Fruit fly (Drosophila melanogaster) whole organism, embryonic: ENCODE results near the gene CG33107.
A peak's percentile ranks its signal among the peaks of the same experiment; 100 is the strongest.

Source experiments
- Antp ChIP-seq: fragments of 200-800 bp; sonication (Bioruptor generic); optimal IDR thresholded peaks from 3 replicates; lab custom pipeline; 2016; ENCODE audit warnings: missing biosample characterization, missing genetic modification characterization
- BEAF-32 ChIP-seq: fragments of 200-800 bp; sonication (Bioruptor generic); optimal IDR thresholded peaks from 3 replicates; lab custom pipeline; 2017; ENCODE audit warnings: missing biosample characterization, missing genetic modification characterization, mild to moderate bottlenecking, moderate library complexity, missing genetic modification reagents
- CG10431 ChIP-seq: fragments of 200-800 bp; sonication (Bioruptor generic); optimal IDR thresholded peaks from 3 replicates; lab custom pipeline; 2018; ENCODE audit warnings: missing biosample characterization, mild to moderate bottlenecking, missing genetic modification characterization
- CG11723 ChIP-seq: fragments of 200-800 bp; sonication (Bioruptor generic); optimal IDR thresholded peaks from 2 replicates; lab custom pipeline; 2017; ENCODE audit warnings: missing biosample characterization, mild to moderate bottlenecking, missing genetic modification characterization
- CG12104 ChIP-seq: fragments of 200-800 bp; sonication (Bioruptor generic); optimal IDR thresholded peaks from 3 replicates; lab custom pipeline; 2016; ENCODE audit warnings: missing biosample characterization, missing genetic modification characterization
- CG16813 ChIP-seq: fragments of 200-800 bp; sonication (Bioruptor generic); IDR thresholded peaks from 3 replicates; pipeline ENCODE4 v1.3.6; 2022; ENCODE audit warnings: missing biosample characterization, missing genetic modification characterization; ENCODE audit not compliant: partially characterized antibody
- CG2116 ChIP-seq: fragments of 200-800 bp; sonication (Bioruptor generic); optimal IDR thresholded peaks from 3 replicates; lab custom pipeline; 2018; ENCODE audit warnings: missing biosample characterization, mild to moderate bottlenecking, missing genetic modification characterization
- CG2678 ChIP-seq: fragments of 200-800 bp; sonication (Bioruptor generic); optimal IDR thresholded peaks from 3 replicates; lab custom pipeline; 2019; ENCODE audit warnings: missing biosample characterization, mild to moderate bottlenecking, missing genetic modification characterization, moderate library complexity
- CG3065 ChIP-seq: fragments of 200-800 bp; sonication (Bioruptor generic); optimal IDR thresholded peaks from 2 replicates; lab custom pipeline; 2016; ENCODE audit warnings: missing biosample characterization, missing genetic modification characterization
- CG32767 ChIP-seq: fragments of 200-800 bp; sonication (Bioruptor generic); IDR thresholded peaks from 2 replicates; pipeline ENCODE4 v1.3.6; 2022; ENCODE audit warnings: missing biosample characterization, missing genetic modification characterization
- CG34376 ChIP-seq: fragments of 200-800 bp; sonication (Bioruptor generic); optimal IDR thresholded peaks from 2 replicates; lab custom pipeline; 2018; ENCODE audit warnings: missing biosample characterization, mild to moderate bottlenecking, missing genetic modification characterization
- CG4404 ChIP-seq: fragments of 200-800 bp; sonication (Bioruptor generic); IDR thresholded peaks from 2 replicates; pipeline ENCODE4 v1.3.6; 2022; ENCODE audit warnings: missing biosample characterization, missing genetic modification characterization
- CG6175 ChIP-seq: fragments of 200-800 bp; sonication (Bioruptor generic); IDR thresholded peaks from 3 replicates; pipeline ENCODE4 v1.3.6; 2022; ENCODE audit warnings: missing biosample characterization, missing genetic modification characterization
- CG6683 ChIP-seq: fragments of 200-800 bp; sonication (Bioruptor generic); optimal IDR thresholded peaks from 2 replicates; lab custom pipeline; 2017; ENCODE audit warnings: missing biosample characterization, mild to moderate bottlenecking, missing genetic modification characterization, missing genetic modification reagents
- CG6765 ChIP-seq: fragments of 200-800 bp; sonication (Bioruptor generic); optimal IDR thresholded peaks from 3 replicates; lab custom pipeline; 2017; ENCODE audit warnings: missing biosample characterization, mild to moderate bottlenecking, missing genetic modification characterization
- CG6854 ChIP-seq: fragments of 200-800 bp; sonication (Bioruptor generic); optimal IDR thresholded peaks from 3 replicates; lab custom pipeline; 2017; ENCODE audit warnings: missing biosample characterization, mild to moderate bottlenecking, missing genetic modification characterization
- CG8290 ChIP-seq, 3 experiments: fragments of 200-800 bp; sonication (Bioruptor generic); optimal IDR thresholded peaks; 2 replicates each; lab custom pipeline; 2016 to 2019; ENCODE audit warnings: missing biosample characterization in 3 of 3, missing genetic modification characterization in 3 of 3, mild to moderate bottlenecking in 2 of 3, moderate library complexity in 1 of 3
- Chrac-16 ChIP-seq: fragments of 200-800 bp; sonication (Bioruptor generic); optimal IDR thresholded peaks from 3 replicates; lab custom pipeline; 2016; ENCODE audit warnings: missing biosample characterization, missing genetic modification characterization
- D19A ChIP-seq: fragments of 200-800 bp; optimal IDR thresholded peaks from 3 replicates; lab custom pipeline; 2019; ENCODE audit warnings: missing biosample characterization, mild to moderate bottlenecking, missing genetic modification characterization, moderate library complexity
- Doc3 ChIP-seq: fragments of 200-800 bp; sonication (Bioruptor generic); IDR thresholded peaks from 3 replicates; pipeline ENCODE4 v1.3.6; 2022; ENCODE audit warnings: missing biosample characterization, missing genetic modification characterization; ENCODE audit not compliant: partially characterized antibody
- Fer2 ChIP-seq: fragments of 200-800 bp; sonication (Bioruptor generic); optimal IDR thresholded peaks from 2 replicates; lab custom pipeline; 2018; ENCODE audit warnings: missing biosample characterization, mild to moderate bottlenecking, missing genetic modification characterization, moderate library complexity
- Hey ChIP-seq: fragments of 200-800 bp; sonication (Bioruptor generic); optimal IDR thresholded peaks from 3 replicates; lab custom pipeline; 2018; ENCODE audit warnings: missing biosample characterization, mild to moderate bottlenecking, missing genetic modification characterization
- Hmr ChIP-seq: fragments of 200-800 bp; sonication (Bioruptor generic); optimal IDR thresholded peaks from 3 replicates; lab custom pipeline; 2017; ENCODE audit warnings: mild to moderate bottlenecking, missing biosample characterization, missing genetic modification reagents, missing genetic modification characterization
- Hr78 ChIP-seq, 2 experiments: fragments of 200-800 bp in 1 of 2; fragments of >200 bp in 1 of 2; sonication (Bioruptor generic) in 1 of 2; optimal IDR thresholded peaks; 2 replicates each; lab custom pipeline; 2017 to 2019; ENCODE audit warnings: missing biosample characterization in 2 of 2, missing genetic modification characterization in 2 of 2, mild to moderate bottlenecking in 1 of 2, moderate library complexity in 1 of 2
- Lhr ChIP-seq: fragments of 200-800 bp; sonication (Bioruptor generic); optimal IDR thresholded peaks from 3 replicates; lab custom pipeline; 2017; ENCODE audit warnings: mild to moderate bottlenecking, missing biosample characterization, missing genetic modification reagents, missing genetic modification characterization
- Nf-YA ChIP-seq: fragments of 200-800 bp; sonication (Bioruptor generic); IDR thresholded peaks from 2 replicates; pipeline ENCODE4 v1.3.6; 2022; ENCODE audit warnings: missing biosample characterization, missing genetic modification characterization
- Nf-YC ChIP-seq: fragments of 200-800 bp; optimal IDR thresholded peaks from 3 replicates; lab custom pipeline; 2019; ENCODE audit warnings: missing biosample characterization, mild to moderate bottlenecking, missing genetic modification characterization, moderate library complexity
- Six4 ChIP-seq: fragments of 200-800 bp; sonication (Bioruptor generic); optimal IDR thresholded peaks from 2 replicates; lab custom pipeline; 2016; ENCODE audit warnings: missing biosample characterization, missing genetic modification characterization
- Tbp ChIP-seq: fragments of >200 bp; optimal IDR thresholded peaks from 2 replicates; lab custom pipeline; 2018; ENCODE audit warnings: missing biosample characterization, missing genetic modification characterization
- ara ChIP-seq: fragments of 200-800 bp; sonication (Bioruptor generic); IDR thresholded peaks from 2 replicates; pipeline ENCODE4 v1.3.6; 2022; ENCODE audit warnings: missing biosample characterization, missing genetic modification characterization
- ato ChIP-seq: fragments of 200-800 bp; sonication (Bioruptor generic); IDR thresholded peaks from 2 replicates; pipeline ENCODE4 v1.3.6; 2022; ENCODE audit warnings: missing biosample characterization, missing genetic modification characterization; ENCODE audit not compliant: partially characterized antibody
- bbx ChIP-seq: fragments of 200-800 bp; sonication (Bioruptor generic); IDR thresholded peaks from 2 replicates; pipeline ENCODE4 v1.3.6; 2022; ENCODE audit warnings: missing biosample characterization, missing genetic modification characterization; ENCODE audit not compliant: partially characterized antibody
- cas ChIP-seq: fragments of 200-800 bp; sonication (Bioruptor generic); IDR thresholded peaks from 2 replicates; pipeline ENCODE4 v1.3.6; 2022; ENCODE audit warnings: missing biosample characterization, missing genetic modification characterization
- dmrt99B ChIP-seq: fragments of 200-800 bp; sonication (Bioruptor generic); optimal IDR thresholded peaks from 2 replicates; lab custom pipeline; 2018; ENCODE audit warnings: missing biosample characterization, mild to moderate bottlenecking, missing genetic modification characterization, moderate library complexity
- gce ChIP-seq: fragments of 200-800 bp; sonication (Bioruptor generic); IDR thresholded peaks from 3 replicates; pipeline ENCODE4 v1.3.6; 2022; ENCODE audit warnings: missing biosample characterization, missing genetic modification characterization
- gcm2 ChIP-seq: fragments of 200-800 bp; sonication (Bioruptor generic); optimal IDR thresholded peaks from 2 replicates; lab custom pipeline; 2016; ENCODE audit warnings: missing biosample characterization, missing genetic modification characterization
- hb ChIP-seq: fragments of 200-800 bp; sonication (Bioruptor generic); IDR thresholded peaks from 3 replicates; pipeline ENCODE4 v1.3.6; 2022; ENCODE audit warnings: missing biosample characterization, missing genetic modification characterization; ENCODE audit not compliant: partially characterized antibody
- ken ChIP-seq: fragments of 200-800 bp; sonication (Bioruptor generic); IDR thresholded peaks from 3 replicates; pipeline ENCODE4 v1.3.6; 2022; ENCODE audit warnings: missing biosample characterization, missing genetic modification characterization
- knrl ChIP-seq: fragments of 200-800 bp; sonication (Bioruptor generic); IDR thresholded peaks from 3 replicates; pipeline ENCODE4 v1.3.6; 2022; ENCODE audit warnings: missing biosample characterization, missing genetic modification characterization; ENCODE audit not compliant: partially characterized antibody
- lilli ChIP-seq: fragments of 200-800 bp; sonication (Bioruptor generic); optimal IDR thresholded peaks from 3 replicates; lab custom pipeline; 2016; ENCODE audit warnings: missing biosample characterization, missing genetic modification characterization
- nerfin-2 ChIP-seq: fragments of 200-800 bp; sonication (Bioruptor generic); IDR thresholded peaks from 2 replicates; pipeline ENCODE4 v1.3.6; 2022; ENCODE audit warnings: missing biosample characterization, missing genetic modification characterization; ENCODE audit not compliant: partially characterized antibody
- prd ChIP-seq, 3 experiments: fragments of >200 bp in 2 of 3; fragments of 200-800 bp in 1 of 3; sonication (Bioruptor generic) in 1 of 3; optimal IDR thresholded peaks in 2 of 3; IDR thresholded peaks in 1 of 3; 2 replicates in 2 of 3; 3 replicates in 1 of 3; pipeline versions ENCODE4 v1.3.6 to Lab custom; 2017 to 2022; ENCODE audit warnings: missing biosample characterization in 1 of 3, missing genetic modification characterization in 1 of 3
- ranshi ChIP-seq: fragments of 200-800 bp; sonication (Bioruptor generic); IDR thresholded peaks from 2 replicates; pipeline ENCODE4 v1.3.6; 2022; ENCODE audit warnings: missing biosample characterization, missing genetic modification characterization
- run ChIP-seq: fragments of 200-800 bp; sonication (Bioruptor generic); optimal IDR thresholded peaks from 3 replicates; lab custom pipeline; 2018; ENCODE audit warnings: missing biosample characterization, mild to moderate bottlenecking, missing genetic modification characterization
- scrt ChIP-seq: fragments of 200-800 bp; sonication (Bioruptor generic); optimal IDR thresholded peaks from 2 replicates; lab custom pipeline; 2018; ENCODE audit warnings: missing biosample characterization, mild to moderate bottlenecking, missing genetic modification characterization, moderate library complexity
- seq ChIP-seq: fragments of 200-800 bp; sonication (Bioruptor generic); IDR thresholded peaks from 2 replicates; pipeline ENCODE4 v1.3.6; 2022; ENCODE audit warnings: missing biosample characterization, missing genetic modification characterization
- sim ChIP-seq: fragments of 200-800 bp; sonication (Bioruptor generic); IDR thresholded peaks from 2 replicates; pipeline ENCODE4 v1.3.6; 2022; ENCODE audit warnings: missing biosample characterization, missing genetic modification characterization
- so ChIP-seq: fragments of 200-800 bp; sonication (Bioruptor generic); IDR thresholded peaks from 3 replicates; pipeline ENCODE4 v1.3.6; 2022; ENCODE audit warnings: missing biosample characterization, missing genetic modification characterization
- unc-4 ChIP-seq: fragments of 200-800 bp; sonication (Bioruptor generic); IDR thresholded peaks from 2 replicates; pipeline ENCODE4 v1.3.6; 2022; ENCODE audit warnings: missing biosample characterization, missing genetic modification characterization; ENCODE audit not compliant: partially characterized antibody

CG33107 gene

DNA sequence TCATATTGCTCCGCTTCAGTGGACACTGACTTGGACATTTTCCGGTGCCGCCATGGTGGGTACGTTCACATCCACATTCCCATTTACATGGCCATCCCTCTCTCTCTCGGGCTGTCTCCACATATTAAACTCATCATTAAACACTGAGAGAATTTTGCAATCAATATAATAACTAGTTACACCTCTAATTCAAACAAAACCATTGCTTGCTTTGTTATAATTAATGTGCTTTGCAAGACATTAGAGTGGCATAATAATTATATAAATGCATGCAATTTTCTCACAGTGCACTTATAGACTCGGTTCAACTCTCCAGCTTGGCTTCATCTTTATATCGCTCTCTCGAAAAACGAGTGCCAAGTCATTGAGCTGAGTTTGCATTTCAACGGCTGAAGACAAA is 40.2 kb upstream of the CG33107 start (continued):
- no peak for TF ChIP-seq Tbp (GFP tag; lab: Kevin White, UChicago)
- TF ChIP-seq ranshi (GFP tag; lab: Robert Waterston, UW): peak; percentile 67
- TF ChIP-seq Nf-YC (tag; lab: Kevin White, UChicago): no peak
- TF ChIP-seq CG10431: no peak
- no peak for TF ChIP-seq knrl (GFP tag; lab: Robert Waterston, UW)
- TF ChIP-seq CG6854: no peak
- peak; percentile 53 for TF ChIP-seq lilli (GFP tag; lab: Kevin White, UChicago)
- peak; percentile 61 for TF ChIP-seq CG32767 (GFP tag; lab: Robert Waterston, UW)
- no peak for TF ChIP-seq cas
- TF ChIP-seq ara (GFP tag; lab: Robert Waterston, UW): peak; percentile 76
- peak; percentile 51; the same call in 1 of the 3 replicates for TF ChIP-seq CG6175 (GFP tag; lab: Robert Waterston, UW)
- no peak for TF ChIP-seq CG2678 (tag; lab: Kevin White, UChicago)
- no peak for TF ChIP-seq D19A (tag; lab: Kevin White, UChicago)
- TF ChIP-seq so (GFP tag; lab: Robert Waterston, UW): peak; percentile 77; the same call in 2 of the 3 replicates
- peak; percentile 55 for TF ChIP-seq CG12104 (GFP tag; lab: Kevin White, UChicago)
- TF ChIP-seq prd (optimal IDR thresholded peaks at IDR 0.05; lab: Kevin White, UChicago): no peak
- TF ChIP-seq prd (GFP tag; IDR thresholded peaks at IDR 0.05; lab: Robert Waterston, UW): peak; percentile 70; the same call in 2 of the 3 replicates
- peak; percentile 12 for TF ChIP-seq Chrac-16 (GFP tag; lab: Kevin White, UChicago)
- TF ChIP-seq Lhr (GFP tag; lab: Kevin White, UChicago): no peak
- TF ChIP-seq seq (GFP tag; lab: Robert Waterston, UW): peak; percentile 78
- no peak for TF ChIP-seq CG16813
- TF ChIP-seq Antp (GFP tag; lab: Kevin White, UChicago): peak; percentile 64
- peak; percentile 87 for TF ChIP-seq dmrt99B (tag; lab: Kevin White, UChicago)
- TF ChIP-seq Nf-YA (GFP tag; lab: Robert Waterston, UW): peak; percentile 63
- peak; percentile 58 for TF ChIP-seq Six4 (GFP tag; lab: Kevin White, UChicago)
- no peak for TF ChIP-seq Hmr (GFP tag; lab: Kevin White, UChicago)
- TF ChIP-seq CG3065 (GFP tag; lab: Kevin White, UChicago): no peak
- TF ChIP-seq ken (GFP tag; lab: Robert Waterston, UW): peak; percentile 80
- 0 out of 2 replicates have a peak, but pooled peaks have one; percentile 35 for TF ChIP-seq CG4404 (GFP tag; lab: Robert Waterston, UW)
- no peak for TF ChIP-seq CG34376 (GFP tag; lab: Kevin White, UChicago)
- no peak for TF ChIP-seq Hr78 (GFP tag; optimal IDR thresholded peaks at IDR 0.05; lab: Kevin White, UChicago)
- no peak for TF ChIP-seq Hey (tag; lab: Kevin White, UChicago)
- TF ChIP-seq gce: peak; percentile 56; the same call in 2 of the 3 replicates
- TF ChIP-seq ato (GFP tag; lab: Robert Waterston, UW): no peak
- no peak for TF ChIP-seq hb (GFP tag; lab: Robert Waterston, UW)
- no peak for TF ChIP-seq CG8290 (GFP tag; optimal IDR thresholded peaks at IDR 0.05; lab: Kevin White, UChicago)
- TF ChIP-seq CG8290 (tag; optimal IDR thresholded peaks at IDR 0.05; lab: Kevin White, UChicago): no peak
- TF ChIP-seq sim (GFP tag; lab: Robert Waterston, UW): peak; percentile 30; the same call in 1 of the 2 replicates
- TF ChIP-seq run (tag; lab: Kevin White, UChicago): peak; percentile 17

dm6 chr3R:22618280-22618679 is 33.8 kb upstream of the CG33107 start, which contains the start of gene mRpL45:
TSS of gene mRpL45 (plus strand) at chr3R:22618492.
- TF ChIP-seq Fer2 (tag; lab: Kevin White, UChicago) (no peak), CG6765 (GFP tag; lab: Kevin White, UChicago) (no peak), CG11723 (no peak), CG6683 (GFP tag; lab: Kevin White, UChicago) (no peak), scrt (GFP tag; lab: Kevin White, UChicago) (no peak), gcm2 (GFP tag; lab: Kevin White, UChicago) (no peak), unc-4 (GFP tag; lab: Robert Waterston, UW) (peak; percentile 53; the same call in 1 of the 2 replicates), Doc3 (0 out of 3 replicates have a peak, but pooled peaks have one; percentile 11), BEAF-32 (peak; percentile 38), CG2116 (GFP tag; lab: Kevin White, UChicago) (peak; percentile 59), bbx (GFP tag; lab: Robert Waterston, UW) (peak; percentile 55), nerfin-2 (peak; percentile 55; the same call in 1 of the 2 replicates)
